Worm (Caenorhabditis elegans): Measurements from ENCODE around the gene ZK816.3.

The ZK816.3 gene

ce11 chrX:3343620-3344197, 4.5 kb upstream of the ZK816.3 start:
- no peak for TF ChIP-seq mab-5 (tag; optimal IDR thresholded peaks at IDR 0.05)
- peak; percentile 1 for TF ChIP-seq sma-9 (GFP tag; optimal IDR thresholded peaks at IDR 0.05)
- no peak for TF ChIP-seq sma-9 (tag; optimal IDR thresholded peaks at IDR 0.05)
- peak; percentile 24 for TF ChIP-seq nhr-129 (tag; optimal IDR thresholded peaks at IDR 0.05)
- TF ChIP-seq C34F6.9 (tag; optimal IDR thresholded peaks at IDR 0.05): no peak
- TF ChIP-seq nhr-25 (tag; optimal IDR thresholded peaks at IDR 0.05): peak; percentile 74
- peak; percentile 23 for TF ChIP-seq ceh-16 (tag; optimal IDR thresholded peaks at IDR 0.05)

ce11 chrX:3350306-3350705, 2.1 kb downstream of the ZK816.3 start, which contains the start of gene nspg-4:
nspg-4 (minus strand) TSS chrX:3350406.
- no peak for TF ChIP-seq ZK546.5 (tag; optimal IDR thresholded peaks at IDR 0.05)

- no peak for TF ChIP-seq lin-13 (GFP tag; optimal IDR thresholded peaks at IDR 0.05)
- no peak for TF ChIP-seq nhr-12 (tag; optimal IDR thresholded peaks at IDR 0.05)
- TF ChIP-seq ceh-16 (tag; optimal IDR thresholded peaks at IDR 0.05): no peak
- no peak for TF ChIP-seq egl-27 (tag; optimal IDR thresholded peaks at IDR 0.05)
- no peak for TF ChIP-seq F13H6.1 (tag; optimal IDR thresholded peaks at IDR 0.05)
- no peak for TF ChIP-seq gmeb-1 (tag; optimal IDR thresholded peaks at IDR 0.05)
- no peak for TF ChIP-seq ama-1 (optimal IDR thresholded peaks at IDR 0.05)
- no peak for TF ChIP-seq sem-4 (tag; optimal IDR thresholded peaks at IDR 0.05)
These were observed 3.3 kb downstream of the ZK816.3 start, which contains the start of gene ZK816.1 for ce11 chrX:3351526-3351925. ZK816.1 (plus strand) TSS chrX:3351712.

- TF ChIP-seq lin-13 (GFP tag; optimal IDR thresholded peaks at IDR 0.05) (no peak), ztf-4 (tag; optimal IDR thresholded peaks at IDR 0.05) (no peak), sma-9 (GFP tag; optimal IDR thresholded peaks at IDR 0.05) (no peak), sma-9 (tag; optimal IDR thresholded peaks at IDR 0.05) (no peak), nhr-11 (tag; optimal IDR thresholded peaks at IDR 0.05) (no peak), zag-1 (tag; optimal IDR thresholded peaks at IDR 0.05) (no peak), F13H6.1 (tag; optimal IDR thresholded peaks at IDR 0.05) (no peak), nhr-10 (tag; optimal IDR thresholded peaks at IDR 0.05) (no peak), nhr-237 (tag; optimal IDR thresholded peaks at IDR 0.05) (no peak)
These were observed 14.2 kb downstream of the ZK816.3 start, which contains the start of gene dhs-26 for ce11 chrX:3362378-3362777. dhs-26 (minus strand) TSS chrX:3362493.

ce11 chrX:3366782-3367181, 18.6 kb downstream of the ZK816.3 start:
- TF ChIP-seq crh-2 (tag; optimal IDR thresholded peaks at IDR 0.05) (no peak), ceh-16 (tag; optimal IDR thresholded peaks at IDR 0.05) (no peak), nhr-237 (tag; optimal IDR thresholded peaks at IDR 0.05) (no peak), egl-27 (tag; optimal IDR thresholded peaks at IDR 0.05) (no peak), sem-4 (tag; optimal IDR thresholded peaks at IDR 0.05) (no peak), nhr-23 (tag; optimal IDR thresholded peaks at IDR 0.05) (no peak), nhr-12 (tag; optimal IDR thresholded peaks at IDR 0.05) (no peak), ama-1 (optimal IDR thresholded peaks at IDR 0.05) (no peak), elt-3 (tag; optimal IDR thresholded peaks at IDR 0.05) (no peak), R02D3.7 (tag; optimal IDR thresholded peaks at IDR 0.05) (no peak), ztf-1 (GFP tag; conservative IDR thresholded peaks at IDR 0.05) (no peak), nhr-129 (tag; optimal IDR thresholded peaks at IDR 0.05) (no peak), gmeb-1 (tag; optimal IDR thresholded peaks at IDR 0.05) (no peak)

ce11 chrX:3368659-3369058, 20.5 kb downstream of the ZK816.3 start, which contains the start of gene ZK563.2:
ZK563.2 (plus strand) TSS chrX:3368959.
- TF ChIP-seq ama-1 (optimal IDR thresholded peaks at IDR 0.05): no peak
- no peak for TF ChIP-seq nhr-237 (tag; optimal IDR thresholded peaks at IDR 0.05)
- TF ChIP-seq unc-39 (tag; optimal IDR thresholded peaks at IDR 0.05): no peak
- no peak for TF ChIP-seq R02D3.7 (tag; optimal IDR thresholded peaks at IDR 0.05)
- TF ChIP-seq blmp-1 (tag; optimal IDR thresholded peaks at IDR 0.05; ENCODE audit: insufficient read depth): no peak
- TF ChIP-seq sma-9 (GFP tag; optimal IDR thresholded peaks at IDR 0.05): no peak
- TF ChIP-seq sma-9 (tag; optimal IDR thresholded peaks at IDR 0.05): no peak
- no peak for TF ChIP-seq nhr-10 (tag; optimal IDR thresholded peaks at IDR 0.05)
- no peak for TF ChIP-seq nhr-129 (tag; optimal IDR thresholded peaks at IDR 0.05)
- no peak for TF ChIP-seq ztf-1 (GFP tag; conservative IDR thresholded peaks at IDR 0.05)
- no peak for TF ChIP-seq lin-13 (GFP tag; optimal IDR thresholded peaks at IDR 0.05)
- no peak for TF ChIP-seq ztf-11 (tag; optimal IDR thresholded peaks at IDR 0.05)
- no peak for TF ChIP-seq C34F6.9 (tag; optimal IDR thresholded peaks at IDR 0.05)
- TF ChIP-seq nhr-12 (tag; optimal IDR thresholded peaks at IDR 0.05): no peak
- no peak for TF ChIP-seq zag-1 (tag; optimal IDR thresholded peaks at IDR 0.05)
- no peak for TF ChIP-seq gmeb-1 (tag; optimal IDR thresholded peaks at IDR 0.05)
- TF ChIP-seq dmd-4 (tag; optimal IDR thresholded peaks at IDR 0.05): no peak
- no peak for TF ChIP-seq unc-55 (GFP tag; optimal IDR thresholded peaks at IDR 0.05)
- no peak for TF ChIP-seq mdl-1 (tag; optimal IDR thresholded peaks at IDR 0.05)
